Fruit fly (Drosophila melanogaster): ENCODE data around the gene CG4186.

The CG4186 gene

DNA sequence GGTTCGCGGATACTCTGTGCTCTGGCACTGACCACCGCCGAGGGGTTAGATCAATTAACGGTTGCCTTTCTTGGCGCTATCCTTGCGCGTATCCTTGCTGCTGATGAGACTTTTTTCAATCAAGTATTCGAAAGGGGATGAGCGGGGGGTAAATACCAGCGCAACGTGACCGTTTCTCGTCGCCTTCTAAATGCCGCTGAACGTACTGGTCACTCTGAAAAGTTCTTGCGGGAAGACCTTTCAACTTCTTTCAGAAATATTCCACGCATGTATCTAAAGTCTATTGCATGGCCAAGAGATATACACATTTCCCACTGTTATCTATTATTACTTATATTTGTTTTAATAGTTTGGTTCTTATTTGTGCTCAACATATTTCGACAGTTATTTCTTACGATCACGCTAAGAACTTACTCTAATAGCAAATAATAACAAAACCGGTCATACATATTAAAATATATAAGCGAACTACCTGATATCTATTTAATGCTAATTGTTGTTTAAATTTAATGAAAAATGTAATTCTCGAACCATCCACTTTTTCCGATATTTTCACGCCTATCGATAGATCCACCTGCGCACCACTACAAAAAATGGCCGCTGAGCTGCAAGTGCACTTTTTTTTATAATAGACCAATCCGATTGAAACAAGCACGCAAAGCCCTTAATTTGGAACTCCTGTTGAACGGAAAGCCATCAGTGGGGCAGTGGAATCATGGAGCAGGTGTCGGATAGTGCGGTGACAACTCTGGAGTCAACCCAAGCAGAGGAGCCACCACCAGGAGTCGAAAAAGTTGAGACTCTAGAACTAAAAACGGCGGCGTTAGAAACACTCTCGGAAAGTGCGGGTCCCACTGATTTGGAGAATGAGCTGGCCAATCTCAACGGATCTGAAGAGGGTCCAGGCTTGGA is 40.0 kb downstream of the CG4186 start, which contains the start of the genes CG3634 and HIPP1 (continued):
- TF ChIP-seq MESR4 (GFP tag; optimal IDR thresholded peaks at IDR 0.05) (peak; percentile 90), CG8924 (tag; optimal IDR thresholded peaks at IDR 0.05) (peak; percentile 11), nerfin-2 (GFP tag; IDR thresholded peaks at IDR 0.05; ENCODE audit: partially characterized antibody) (0 out of 2 replicates have a peak, but pooled peaks have one; percentile 29), Dip3 (GFP tag; optimal IDR thresholded peaks at IDR 0.05) (no peak), fd64A (GFP tag; optimal IDR thresholded peaks at IDR 0.05) (no peak), lola (GFP tag; optimal IDR thresholded peaks at IDR 0.05) (peak in 1 of 3 experiments; percentile 28), dimm (GFP tag; IDR thresholded peaks at IDR 0.05) (no peak), Optix (GFP tag; IDR thresholded peaks at IDR 0.05) (no peak), Mad (GFP tag; optimal IDR thresholded peaks at IDR 0.05) (no peak), CG16863 (GFP tag; optimal IDR thresholded peaks at IDR 0.05) (no peak), Ssrp (tag; optimal IDR thresholded peaks at IDR 0.05) (no peak), CG8290 (GFP tag; optimal IDR thresholded peaks at IDR 0.05) (peak; percentile 3), CG8290 (tag; optimal IDR thresholded peaks at IDR 0.05) (no peak), zfh2 (GFP tag; optimal IDR thresholded peaks at IDR 0.05) (no peak), dm (GFP tag; optimal IDR thresholded peaks at IDR 0.05) (no peak), CG17385 (GFP tag; optimal IDR thresholded peaks at IDR 0.05) (no peak), Usf (GFP tag; optimal IDR thresholded peaks at IDR 0.05) (no peak), bigmax (GFP tag; optimal IDR thresholded peaks at IDR 0.05) (no peak), CG13123 (GFP tag; optimal IDR thresholded peaks at IDR 0.05) (no peak), CG7786 (GFP tag; optimal IDR thresholded peaks at IDR 0.05) (no peak), CG18011 (GFP tag; optimal IDR thresholded peaks at IDR 0.05) (no peak), CG17186 (GFP tag; optimal IDR thresholded peaks at IDR 0.05) (peak; percentile 50), CkIIα-i1 (GFP tag; IDR thresholded peaks at IDR 0.05) (no peak), CG3847 (GFP tag; IDR thresholded peaks at IDR 0.05) (peak; percentile 5; the same call in 1 of the 2 replicates), Dfd (GFP tag; optimal IDR thresholded peaks at IDR 0.05) (no peak), Stat92E (GFP tag; optimal IDR thresholded peaks at IDR 0.05) (no peak), Oaz (GFP tag; IDR thresholded peaks at IDR 0.05) (no peak), CG14860 (GFP tag; IDR thresholded peaks at IDR 0.05; ENCODE audit: partially characterized antibody) (peak; percentile 42; the same call in 2 of the 3 replicates), Doc3 (GFP tag; IDR thresholded peaks at IDR 0.05; ENCODE audit: partially characterized antibody) (peak; percentile 50; the same call in 1 of the 3 replicates), CG8388 (GFP tag; optimal IDR thresholded peaks at IDR 0.05) (no peak), CG3995 (GFP tag; optimal IDR thresholded peaks at IDR 0.05) (peak; percentile 27), Atf3 (GFP tag; optimal IDR thresholded peaks at IDR 0.05) (no peak), sens-2 (GFP tag; IDR thresholded peaks at IDR 0.05) (no peak), CG18476 (GFP tag; optimal IDR thresholded peaks at IDR 0.05) (no peak), twi (tag; optimal IDR thresholded peaks at IDR 0.05) (no peak), CG17829 (tag; optimal IDR thresholded peaks at IDR 0.05) (peak; percentile 31), Elba2 (GFP tag; optimal IDR thresholded peaks at IDR 0.05) (no peak), HLH54F (GFP tag; optimal IDR thresholded peaks at IDR 0.05) (no peak), ro (GFP tag; IDR thresholded peaks at IDR 0.05) (no peak), CG9932 (GFP tag; IDR thresholded peaks at IDR 0.05) (no peak), nerfin-1 (tag; optimal IDR thresholded peaks at IDR 0.05) (peak; percentile 48), ab (GFP tag; optimal IDR thresholded peaks at IDR 0.05) (no peak), bbx (GFP tag; IDR thresholded peaks at IDR 0.05; ENCODE audit: partially characterized antibody) (peak; percentile 44), zen (tag; optimal IDR thresholded peaks at IDR 0.05) (no peak), CG12391 (tag; optimal IDR thresholded peaks at IDR 0.05) (peak; percentile 54), so (GFP tag; IDR thresholded peaks at IDR 0.05) (no peak), CG10654 (GFP tag; optimal IDR thresholded peaks at IDR 0.05) (no peak), bowl (GFP tag; IDR thresholded peaks at IDR 0.05) (no peak), tll (GFP tag; optimal IDR thresholded peaks at IDR 0.05) (no peak)
